Fruit fly (Drosophila melanogaster): ENCODE measurements around the gene Mur11Da.

Gene Mur11Da

dm6 chrX:12976131-12976530 lies 8.4 kb downstream of the Mur11Da start, which contains the start of gene CG12716:
Gene CG12716 (minus strand): TSS chrX:12976231.
- no peak for TF ChIP-seq CG17801 (GFP tag; optimal IDR thresholded peaks at IDR 0.05; ENCODE audit: partially characterized antibody)

dm6 chrX:12984224-12984623 lies 16.5 kb downstream of the Mur11Da start, which contains the start of gene CG32643:
Gene CG32643 (plus strand): TSS chrX:12984524.
- TF ChIP-seq CG17801 (GFP tag; optimal IDR thresholded peaks at IDR 0.05; ENCODE audit: partially characterized antibody) = no peak

dm6 chrX:12986948-12987450 lies 19.3 kb downstream of the Mur11Da start:
- TF ChIP-seq CG17801 (GFP tag; optimal IDR thresholded peaks at IDR 0.05; ENCODE audit: partially characterized antibody) = no peak

- TF ChIP-seq CG17801 (GFP tag; optimal IDR thresholded peaks at IDR 0.05; ENCODE audit: partially characterized antibody) = no peak
These were observed 20.5 kb downstream of the Mur11Da start, which contains the start of gene rsh for dm6 chrX:12988025-12988801. Gene rsh (plus strand): TSS chrX:12988615.

- no peak for TF ChIP-seq CG17801 (GFP tag; optimal IDR thresholded peaks at IDR 0.05; ENCODE audit: partially characterized antibody)
These were observed 37.1 kb downstream of the Mur11Da start, which contains the start of gene CG15719 for dm6 chrX:13004779-13005178. Gene CG15719 (minus strand): TSS chrX:13004879.

- no peak for TF ChIP-seq CG17801 (GFP tag; optimal IDR thresholded peaks at IDR 0.05; ENCODE audit: partially characterized antibody)
These were observed 44.6 kb downstream of the Mur11Da start for dm6 chrX:13012289-13012688.

Measured in ovary, adult (tissue).